Fruit fly (Drosophila melanogaster): Measurements from ENCODE around the gene Acam.

- TF ChIP-seq Clk (GFP tag; optimal IDR thresholded peaks at IDR 0.05) (no peak), kay (GFP tag; ENCODE audit: borderline replicate concordance) (no peak), CG33017 (tag; optimal IDR thresholded peaks at IDR 0.05) (no peak), Mnt (GFP tag; optimal IDR thresholded peaks at IDR 0.05) (no peak), CG12768 (GFP tag; optimal IDR thresholded peaks at IDR 0.05) (no peak), CG7101 (tag; optimal IDR thresholded peaks at IDR 0.05) (no peak), CG14711 (tag; optimal IDR thresholded peaks at IDR 0.05) (no peak), pad (GFP tag; optimal IDR thresholded peaks at IDR 0.05) (no peak), ovo (GFP tag; optimal IDR thresholded peaks at IDR 0.05) (no peak), CG11617 (GFP tag; optimal IDR thresholded peaks at IDR 0.05) (no peak), CG5204 (GFP tag; optimal IDR thresholded peaks at IDR 0.05) (no peak), bab1 (GFP tag; optimal IDR thresholded peaks at IDR 0.05) (no peak), CG7045 (GFP tag; optimal IDR thresholded peaks at IDR 0.05) (no peak)
These were observed 19.9 kb upstream of the Acam start for dm6 chr3R:25791807-25792206.
